Fruit fly (Drosophila melanogaster): ENCODE data around the gene CG11885.

CG11885 gene

dm6 chr2L:419620-420184 lies 1.5 kb downstream of the CG11885 start, which contains the start of the genes CG13690 and RpLP1 (continued):
- TF ChIP-seq YL-1 (GFP tag; optimal IDR thresholded peaks at IDR 0.05) = peak; percentile 95
- peak; percentile 58; the same call in 1 of the 2 replicates for TF ChIP-seq CG16779 (GFP tag; IDR thresholded peaks at IDR 0.05)
- TF ChIP-seq CG10543 (GFP tag; optimal IDR thresholded peaks at IDR 0.05) = peak; percentile 89
- TF ChIP-seq CG7928 (GFP tag; optimal IDR thresholded peaks at IDR 0.05) = peak; percentile 68
- TF ChIP-seq Rx (GFP tag; IDR thresholded peaks at IDR 0.05) = 0 out of 2 replicates have a peak, but pooled peaks have one; percentile 6
- TF ChIP-seq bcd (GFP tag; optimal IDR thresholded peaks at IDR 0.05) = peak; percentile 85
- TF ChIP-seq bab2 (GFP tag; optimal IDR thresholded peaks at IDR 0.05) = peak; percentile 25
- TF ChIP-seq CG18011 (GFP tag; optimal IDR thresholded peaks at IDR 0.05) = peak; percentile 58
- no peak for TF ChIP-seq Opbp (GFP tag; IDR thresholded peaks at IDR 0.05; ENCODE audit: partially characterized antibody)
- TF ChIP-seq Lpt (GFP tag; optimal IDR thresholded peaks at IDR 0.05) = no peak
- TF ChIP-seq CG30020 (tag; optimal IDR thresholded peaks at IDR 0.05) = peak; percentile 76
- peak; percentile 49 for TF ChIP-seq CG9932 (GFP tag; IDR thresholded peaks at IDR 0.05)
- no peak for TF ChIP-seq Doc3 (GFP tag; IDR thresholded peaks at IDR 0.05; ENCODE audit: partially characterized antibody)
- 0 out of 2 replicates have a peak, but pooled peaks have one; percentile 25 for TF ChIP-seq sens-2 (GFP tag; IDR thresholded peaks at IDR 0.05)
- TF ChIP-seq Hey (tag; optimal IDR thresholded peaks at IDR 0.05) = peak; percentile 70
- peak; percentile 51; the same call in 2 of the 3 replicates for TF ChIP-seq CG11695 (GFP tag; IDR thresholded peaks at IDR 0.05)
- peak; percentile 67 for TF ChIP-seq CG4424 (GFP tag; optimal IDR thresholded peaks at IDR 0.05)
- peak; percentile 61 for TF ChIP-seq Dek (tag; optimal IDR thresholded peaks at IDR 0.05)
- TF ChIP-seq wek (GFP tag; optimal IDR thresholded peaks at IDR 0.05) = peak; percentile 82
- TF ChIP-seq CG15514 (GFP tag; optimal IDR thresholded peaks at IDR 0.05) = peak; percentile 88
- TF ChIP-seq klu (GFP tag; IDR thresholded peaks at IDR 0.05) = no peak
- TF ChIP-seq CG2678 (tag; optimal IDR thresholded peaks at IDR 0.05) = peak; percentile 71
- peak; percentile 24; the same call in 1 of the 2 replicates for TF ChIP-seq ap (GFP tag; IDR thresholded peaks at IDR 0.05)
- TF ChIP-seq nerfin-1 (tag; optimal IDR thresholded peaks at IDR 0.05) = peak; percentile 72
- peak; percentile 77 for TF ChIP-seq CG2202 (tag; optimal IDR thresholded peaks at IDR 0.05)
- peak; percentile 52 for TF ChIP-seq HmgZ (tag; optimal IDR thresholded peaks at IDR 0.05)
- no peak for TF ChIP-seq dimm (GFP tag; IDR thresholded peaks at IDR 0.05)
- TF ChIP-seq oc (tag; optimal IDR thresholded peaks at IDR 0.05) = peak; percentile 0
- TF ChIP-seq CG6272 (GFP tag; IDR thresholded peaks at IDR 0.05) = no peak
- peak; percentile 92 for TF ChIP-seq ci (GFP tag; IDR thresholded peaks at IDR 0.05)
- TF ChIP-seq zen (tag; optimal IDR thresholded peaks at IDR 0.05) = peak; percentile 49
- TF ChIP-seq ttk (GFP tag; IDR thresholded peaks at IDR 0.05) = no peak
- no peak for TF ChIP-seq CG4404 (GFP tag; IDR thresholded peaks at IDR 0.05)
- TF ChIP-seq pum (GFP tag; optimal IDR thresholded peaks at IDR 0.05) = peak; percentile 36
- peak; percentile 91 for TF ChIP-seq dm (GFP tag; optimal IDR thresholded peaks at IDR 0.05)
- TF ChIP-seq Sry-β (GFP tag; optimal IDR thresholded peaks at IDR 0.05) = no peak
- peak; percentile 51 for TF ChIP-seq HmgD (GFP tag; optimal IDR thresholded peaks at IDR 0.05)
- peak; percentile 99 for TF ChIP-seq Ets97D (GFP tag; optimal IDR thresholded peaks at IDR 0.05)
- TF ChIP-seq pho (GFP tag; optimal IDR thresholded peaks at IDR 0.05) = peak; percentile 44
- TF ChIP-seq CG11398 (GFP tag; optimal IDR thresholded peaks at IDR 0.05) = peak; percentile 72
- 0 out of 3 replicates have a peak, but pooled peaks have one; percentile 22 for TF ChIP-seq CG34422 (GFP tag; IDR thresholded peaks at IDR 0.05)
- TF ChIP-seq CG11560 (tag; IDR thresholded peaks at IDR 0.05) = no peak
- TF ChIP-seq ind (GFP tag; optimal IDR thresholded peaks at IDR 0.05) = peak; percentile 13
- peak; percentile 42 for TF ChIP-seq emc (GFP tag; optimal IDR thresholded peaks at IDR 0.05)
- no peak for TF ChIP-seq ham (GFP tag; IDR thresholded peaks at IDR 0.05)
- no peak for TF ChIP-seq Oaz (GFP tag; IDR thresholded peaks at IDR 0.05)
- peak; percentile 82 for TF ChIP-seq CG12104 (GFP tag; optimal IDR thresholded peaks at IDR 0.05)
- TF ChIP-seq Deaf1 (tag; optimal IDR thresholded peaks at IDR 0.05) = peak; percentile 50
- peak; percentile 37; the same call in 1 of the 2 replicates for TF ChIP-seq slbo (GFP tag; IDR thresholded peaks at IDR 0.05)
- TF ChIP-seq gem (tag; optimal IDR thresholded peaks at IDR 0.05) = peak; percentile 65
- TF ChIP-seq gro (GFP tag; optimal IDR thresholded peaks at IDR 0.05) = peak; percentile 62

Measured in whole organism, embryonic.